Worm (Caenorhabditis elegans) whole organism, midembryonic: ENCODE data around the gene mrpl-48.

Source experiments
- T22C8.4 ChIP-seq: fragments of 200-800 bp; sonication (Bioruptor generic); IDR thresholded peaks from 2 replicates; pipeline ENCODE4 v1.3.6; 2022; ENCODE audit warnings: missing genetic modification characterization, missing compliant biosample characterization
- flt-1 ChIP-seq: fragments of 200-800 bp; sonication (Bioruptor generic); IDR thresholded peaks from 2 replicates; pipeline ENCODE4 v1.3.6; 2022; ENCODE audit warnings: missing genetic modification characterization, missing compliant biosample characterization
- klf-2 ChIP-seq: fragments of 200-800 bp; sonication (Bioruptor generic); conservative IDR thresholded peaks from 2 replicates; pipeline ENCODE4 v1.3.6; 2022; ENCODE audit warnings: missing genetic modification reagents, missing genetic modification characterization, missing compliant biosample characterization
- tab-1 ChIP-seq: fragments of 200-800 bp; sonication (Bioruptor generic); IDR thresholded peaks from 2 replicates; pipeline ENCODE4 v1.3.6; 2022; ENCODE audit warnings: missing genetic modification characterization, missing compliant biosample characterization
- ztf-23 ChIP-seq: fragments of 200-800 bp; sonication (Bioruptor generic); IDR thresholded peaks from 2 replicates; pipeline ENCODE4 v1.3.6; 2022; ENCODE audit warnings: missing genetic modification reagents, missing genetic modification characterization, missing compliant biosample characterization

- TF ChIP-seq flt-1 (no peak), T22C8.4 (no peak), tab-1 (GFP tag; lab: Robert Waterston, UW) (no peak), klf-2 (no peak), ztf-23 (GFP tag; lab: Robert Waterston, UW) (no peak)
These were observed 13.8 kb upstream of the mrpl-48 start for ce11 chrV:5579666-5580065.
